Fruit fly (Drosophila melanogaster) whole organism, pupa: ENCODE results near the gene CG3792.

ENCODE experiments used
- CG10348 ChIP-seq: fragments of 200-800 bp; sonication (Bioruptor generic); IDR thresholded peaks from 2 replicates; pipeline ENCODE4 v1.3.6; 2022; ENCODE audit warnings: missing biosample characterization, missing genetic modification characterization
- CG12605 ChIP-seq: fragments of 200-800 bp; sonication (Bioruptor generic); IDR thresholded peaks from 2 replicates; pipeline ENCODE4 v1.3.6; 2022; ENCODE audit warnings: missing biosample characterization, missing genetic modification characterization
- CG13204 ChIP-seq: fragments of 200-800 bp; sonication (Bioruptor generic); optimal IDR thresholded peaks from 2 replicates; lab custom pipeline; 2018; ENCODE audit warnings: missing biosample characterization, mild to moderate bottlenecking, missing genetic modification characterization, moderate library complexity
- CG14655 ChIP-seq: fragments of 200-800 bp; sonication (Bioruptor generic); optimal IDR thresholded peaks from 3 replicates; lab custom pipeline; 2017; ENCODE audit warnings: mild to moderate bottlenecking, missing biosample characterization, missing genetic modification reagents, missing genetic modification characterization
- CG15710 ChIP-seq: fragments of 200-800 bp; sonication (Bioruptor generic); optimal IDR thresholded peaks from 2 replicates; lab custom pipeline; 2018; ENCODE audit warnings: missing biosample characterization, mild to moderate bottlenecking, missing genetic modification characterization, moderate library complexity
- CG17806 ChIP-seq: fragments of 200-800 bp; sonication (Bioruptor generic); optimal IDR thresholded peaks from 2 replicates; lab custom pipeline; 2018; ENCODE audit warnings: missing biosample characterization, mild to moderate bottlenecking, missing genetic modification characterization, moderate library complexity
- CG32121 ChIP-seq: fragments of 200-800 bp; sonication (Bioruptor generic); IDR thresholded peaks from 2 replicates; pipeline ENCODE4 v1.3.6; 2022; ENCODE audit warnings: missing biosample characterization, missing genetic modification characterization
- CG34367 ChIP-seq: fragments of 200-800 bp; sonication (Bioruptor generic); optimal IDR thresholded peaks from 2 replicates; lab custom pipeline; 2018; ENCODE audit warnings: missing biosample characterization, mild to moderate bottlenecking, missing genetic modification characterization
- CG4496 ChIP-seq: fragments of 200-800 bp; sonication (Bioruptor generic); IDR thresholded peaks from 3 replicates; pipeline ENCODE4 v1.3.6; 2022; ENCODE audit warnings: missing biosample characterization, missing genetic modification characterization
- CG8159 ChIP-seq: fragments of 200-800 bp; sonication (Bioruptor generic); optimal IDR thresholded peaks from 3 replicates; lab custom pipeline; 2018; ENCODE audit warnings: missing biosample characterization, mild to moderate bottlenecking, missing genetic modification characterization, moderate library complexity
- CG8301 ChIP-seq: fragments of 200-800 bp; sonication (Bioruptor generic); optimal IDR thresholded peaks from 2 replicates; lab custom pipeline; 2018; ENCODE audit warnings: missing biosample characterization, mild to moderate bottlenecking, missing genetic modification characterization
- CG9948 ChIP-seq: fragments of 200-800 bp; sonication (Bioruptor generic); optimal IDR thresholded peaks from 2 replicates; lab custom pipeline; 2018; ENCODE audit warnings: missing biosample characterization, mild to moderate bottlenecking, missing genetic modification characterization, moderate library complexity
- D1 ChIP-seq: fragments of 200-800 bp; sonication (Bioruptor generic); optimal IDR thresholded peaks from 2 replicates; lab custom pipeline; 2018; ENCODE audit warnings: missing biosample characterization, mild to moderate bottlenecking, missing genetic modification characterization, moderate library complexity
- EcR ChIP-seq: fragments of 200-800 bp; sonication (Bioruptor generic); optimal IDR thresholded peaks from 3 replicates; lab custom pipeline; 2019; ENCODE audit warnings: missing biosample characterization, missing genetic modification characterization, mild to moderate bottlenecking, moderate library complexity, missing genetic modification reagents
- Ets98B ChIP-seq: fragments of 200-800 bp; sonication (Bioruptor generic); IDR thresholded peaks from 2 replicates; pipeline ENCODE4 v1.3.6; 2022; ENCODE audit warnings: missing biosample characterization, missing genetic modification characterization
- Pif1A ChIP-seq: fragments of 200-800 bp; sonication (Bioruptor generic); optimal IDR thresholded peaks from 3 replicates; lab custom pipeline; 2016; ENCODE audit warnings: missing biosample characterization, missing genetic modification characterization
- Pif1B ChIP-seq: fragments of 200-800 bp; sonication (Bioruptor generic); optimal IDR thresholded peaks from 3 replicates; lab custom pipeline; 2016; ENCODE audit warnings: missing biosample characterization, missing genetic modification characterization
- Snoo ChIP-seq: fragments of 200-800 bp; sonication (Bioruptor generic); optimal IDR thresholded peaks from 3 replicates; lab custom pipeline; 2017; ENCODE audit warnings: missing biosample characterization, mild to moderate bottlenecking, missing genetic modification characterization, inconsistent platforms
- fd96Ca ChIP-seq: fragments of 200-800 bp; sonication (Bioruptor generic); IDR thresholded peaks from 3 replicates; pipeline ENCODE4 v1.3.6; 2022; ENCODE audit warnings: missing biosample characterization, missing genetic modification characterization
- gl ChIP-seq: fragments of 200-800 bp; sonication (Bioruptor generic); optimal IDR thresholded peaks from 2 replicates; lab custom pipeline; 2018; ENCODE audit warnings: missing biosample characterization, mild to moderate bottlenecking, missing genetic modification characterization
- rn ChIP-seq: fragments of 200-800 bp; sonication (Bioruptor generic); IDR thresholded peaks from 2 replicates; pipeline ENCODE4 v1.3.6; 2022; ENCODE audit warnings: missing biosample characterization, missing genetic modification characterization

Gene CG3792

DNA sequence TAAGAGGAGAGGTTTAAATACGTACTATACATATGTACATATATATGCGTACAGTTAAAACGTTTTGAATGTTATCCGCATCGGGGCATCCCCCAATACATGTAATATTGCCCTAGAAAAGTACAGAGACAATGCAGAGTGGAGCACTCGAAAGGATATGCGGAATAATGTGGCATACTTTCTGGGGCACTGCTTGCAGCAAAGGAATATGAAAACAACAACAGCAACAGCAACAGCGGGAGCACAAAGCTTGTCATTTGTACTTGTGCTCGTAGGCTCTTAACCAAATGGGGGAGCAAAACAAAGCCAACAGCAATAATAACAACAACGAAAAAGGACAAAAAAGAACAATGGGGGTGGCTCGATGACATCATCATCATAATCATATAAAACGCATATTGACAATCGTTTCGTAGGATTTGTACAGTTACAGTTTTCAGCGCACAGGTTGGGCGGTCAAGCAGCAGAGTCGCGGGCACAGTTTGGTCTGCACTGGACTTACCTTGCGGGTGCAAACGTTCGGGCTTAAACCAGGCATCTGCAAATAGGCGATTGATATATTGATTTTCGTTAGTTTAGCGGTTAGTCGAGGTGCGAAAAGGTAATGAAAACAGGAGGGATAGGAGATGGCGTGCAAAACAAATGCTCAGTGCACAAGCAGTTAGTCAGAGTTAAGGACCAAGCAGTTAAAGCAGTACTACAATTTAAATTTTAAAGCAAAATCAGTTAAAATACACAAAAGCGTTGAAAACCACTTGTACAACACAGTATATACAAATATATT lies 26.8 kb downstream of the CG3792 start:
- no peak for TF ChIP-seq fd96Ca (GFP tag; lab: Robert Waterston, UW)

DNA sequence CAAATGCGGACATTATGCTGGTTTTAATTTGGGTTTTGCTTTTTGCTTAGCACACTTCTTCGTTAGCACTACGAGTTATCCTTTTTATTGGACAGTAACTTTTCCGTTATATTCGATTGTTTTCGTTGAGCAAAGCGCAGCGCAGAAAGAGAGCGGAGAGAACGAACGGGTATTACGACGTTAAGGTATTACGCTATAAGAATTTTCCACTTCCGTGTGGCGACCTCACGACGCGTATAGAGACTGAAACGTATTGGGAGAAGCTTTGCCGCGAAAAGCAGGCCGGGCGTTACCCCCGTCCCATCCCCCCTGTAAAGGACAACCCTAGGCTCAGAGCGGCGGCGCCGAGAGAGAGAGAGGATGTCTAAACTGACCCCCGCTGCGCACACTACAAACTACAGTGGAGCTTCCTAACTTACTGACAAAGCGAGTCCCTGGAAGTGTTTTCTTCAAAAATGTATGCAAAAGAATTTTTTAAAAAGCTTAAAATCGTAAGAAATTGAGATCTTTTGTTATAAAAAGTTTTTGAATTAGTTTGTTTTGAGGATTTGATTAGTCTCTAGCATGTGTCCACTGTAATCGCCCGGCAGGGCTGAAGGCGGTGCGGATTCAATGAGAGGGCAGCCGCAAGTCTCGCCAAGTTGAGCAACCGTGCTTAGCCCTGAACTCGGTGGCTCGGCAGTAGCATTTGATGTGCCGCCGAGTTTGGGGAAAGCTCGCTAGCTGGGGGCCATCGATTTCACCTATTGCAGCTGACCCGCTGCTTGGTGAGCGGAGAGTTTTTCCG lies 27.8 kb downstream of the CG3792 start:
- TF ChIP-seq CG4496 (GFP tag; lab: Robert Waterston, UW): peak; percentile 94
- TF ChIP-seq gl (tag; lab: Kevin White, UChicago): peak; percentile 73
- peak; percentile 38 for TF ChIP-seq EcR (GFP tag; lab: Kevin White, UChicago)
- peak; percentile 86 for TF ChIP-seq Pif1B (GFP tag; lab: Kevin White, UChicago)
- TF ChIP-seq CG32121 (GFP tag; lab: Robert Waterston, UW): peak; percentile 89
- TF ChIP-seq Snoo (tag; lab: Kevin White, UChicago): peak; percentile 70
- TF ChIP-seq Pif1A: peak; percentile 90
- TF ChIP-seq fd96Ca (GFP tag; lab: Robert Waterston, UW): peak; percentile 90
- peak; percentile 69 for TF ChIP-seq CG13204
- peak; percentile 76 for TF ChIP-seq CG10348 (GFP tag; lab: Robert Waterston, UW)
- TF ChIP-seq rn: peak; percentile 61; the same call in 1 of the 2 replicates
- peak; percentile 89 for TF ChIP-seq CG9948
- peak; percentile 41 for TF ChIP-seq D1 (tag; lab: Kevin White, UChicago)
- TF ChIP-seq CG8159 (tag; lab: Kevin White, UChicago): peak; percentile 90
- TF ChIP-seq CG34367: peak; percentile 88
- peak; percentile 90 for TF ChIP-seq CG15710 (tag; lab: Kevin White, UChicago)
- TF ChIP-seq Ets98B: peak; percentile 88
- TF ChIP-seq CG8301: peak; percentile 81
- peak; percentile 91 for TF ChIP-seq CG12605
- TF ChIP-seq CG14655 (GFP tag; lab: Kevin White, UChicago): peak; percentile 83
- TF ChIP-seq CG17806 (tag; lab: Kevin White, UChicago): peak; percentile 89
- TF ChIP-seq, all 21 proteins: peak for 21

DNA sequence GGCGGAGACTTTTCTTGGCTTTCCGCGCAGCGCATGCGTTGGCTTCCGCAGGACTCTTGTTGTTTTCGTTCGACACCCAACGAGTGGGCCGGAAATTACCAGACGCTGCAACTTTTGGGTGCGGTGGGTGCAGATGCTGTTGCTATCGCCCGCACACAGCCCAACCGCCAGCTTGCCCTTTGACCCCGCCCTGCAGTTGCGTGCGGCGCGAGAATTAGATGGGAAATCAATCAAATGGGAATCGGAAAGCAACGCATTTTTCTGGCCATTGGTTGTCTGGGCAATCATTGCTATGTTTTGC lies 28.3 kb downstream of the CG3792 start:
- TF ChIP-seq Ets98B: no peak
- no peak for TF ChIP-seq fd96Ca (GFP tag; lab: Robert Waterston, UW)
- TF ChIP-seq CG4496 (GFP tag; lab: Robert Waterston, UW): no peak
- TF ChIP-seq CG34367: no peak
- no peak for TF ChIP-seq CG14655 (GFP tag; lab: Kevin White, UChicago)
- no peak for TF ChIP-seq CG17806 (tag; lab: Kevin White, UChicago)
- TF ChIP-seq CG9948: no peak
- TF ChIP-seq rn: no peak
- no peak for TF ChIP-seq D1 (tag; lab: Kevin White, UChicago)
- no peak for TF ChIP-seq Pif1B (GFP tag; lab: Kevin White, UChicago)
- TF ChIP-seq CG15710 (tag; lab: Kevin White, UChicago): no peak
- no peak for TF ChIP-seq CG10348 (GFP tag; lab: Robert Waterston, UW)
- no peak for TF ChIP-seq CG8301
- TF ChIP-seq EcR (GFP tag; lab: Kevin White, UChicago): no peak
- no peak for TF ChIP-seq CG13204
- no peak for TF ChIP-seq gl (tag; lab: Kevin White, UChicago)

DNA sequence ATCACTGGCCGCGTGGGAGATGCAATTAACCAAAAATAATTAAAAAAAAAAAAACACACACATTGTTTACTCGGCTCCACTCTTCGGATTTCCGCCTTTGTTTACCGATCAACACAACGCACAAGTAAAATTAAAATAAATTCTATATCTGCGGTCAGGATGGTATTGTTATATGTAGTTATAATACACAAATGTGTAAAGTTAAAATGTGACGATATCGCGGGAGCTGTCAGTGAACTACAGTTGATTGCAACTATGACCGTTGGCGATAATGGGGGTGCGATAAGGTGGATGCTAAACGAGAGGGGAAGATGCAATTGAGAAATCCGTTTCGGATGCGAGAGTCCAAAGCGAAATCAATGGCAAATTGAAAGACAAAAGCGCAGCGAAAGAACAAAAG lies 29.2 kb downstream of the CG3792 start:
- no peak for TF ChIP-seq Pif1A
- TF ChIP-seq CG4496 (GFP tag; lab: Robert Waterston, UW): no peak
- no peak for TF ChIP-seq CG10348 (GFP tag; lab: Robert Waterston, UW)
- TF ChIP-seq EcR (GFP tag; lab: Kevin White, UChicago): peak; percentile 47
- TF ChIP-seq Snoo (tag; lab: Kevin White, UChicago): no peak
- TF ChIP-seq CG13204: no peak

DNA sequence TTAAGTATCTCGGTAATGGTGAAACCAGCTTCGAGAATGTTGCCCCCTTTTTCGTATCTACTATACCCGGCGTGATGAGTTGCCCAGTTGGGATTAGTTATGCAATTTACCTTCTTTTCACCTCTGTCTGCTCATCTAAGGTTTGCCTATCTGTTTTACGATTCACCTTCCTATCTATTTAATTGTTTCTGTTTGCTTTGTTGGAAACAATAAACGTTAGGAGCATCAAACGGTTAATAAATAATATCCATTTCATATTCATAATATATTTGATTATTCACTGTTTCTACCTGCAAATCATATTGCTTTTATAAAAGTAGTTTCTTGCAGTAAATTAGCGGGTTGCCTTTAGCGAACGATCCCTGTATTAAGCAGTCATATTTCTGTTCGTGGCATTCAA lies 30.1 kb downstream of the CG3792 start:
- TF ChIP-seq EcR (GFP tag; lab: Kevin White, UChicago) (peak; percentile 19), CG8159 (tag; lab: Kevin White, UChicago) (peak; percentile 0), CG13204 (no peak), Ets98B (peak; percentile 25; the same call in 1 of the 2 replicates)

DNA sequence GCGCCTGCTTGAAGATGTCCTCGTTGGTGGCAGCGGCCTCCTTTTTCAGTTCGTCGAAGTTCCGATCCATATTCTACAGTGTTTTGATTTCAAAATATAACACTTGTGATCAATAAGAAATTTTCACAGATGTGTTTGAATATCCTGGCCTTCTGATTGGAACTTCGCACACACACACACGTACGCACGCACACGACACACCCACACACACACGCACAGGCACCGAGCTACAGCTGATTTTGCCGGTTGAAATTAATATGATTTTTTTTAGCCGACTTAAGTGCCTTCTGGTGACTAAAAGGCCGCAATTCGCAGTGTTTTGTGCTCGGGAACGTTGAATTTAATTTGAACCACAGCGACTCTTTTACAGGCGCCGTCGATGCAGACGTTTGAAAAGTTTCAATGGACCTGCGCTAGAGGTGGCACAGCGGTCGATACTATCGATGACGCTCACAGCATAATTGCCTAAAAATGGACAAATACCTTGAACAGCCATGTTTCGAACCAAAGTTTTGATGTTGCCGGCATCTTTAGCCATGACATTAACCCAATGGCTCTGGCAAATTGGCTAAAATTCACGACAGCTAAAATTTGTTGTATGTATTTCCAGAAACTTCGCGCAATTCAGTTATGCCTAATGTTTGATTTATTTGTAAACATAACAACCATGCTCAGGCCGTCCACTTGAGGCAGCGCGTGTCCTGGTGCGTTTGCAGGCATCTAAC lies 32.4 kb downstream of the CG3792 start, which contains the start of gene Rtnl1:
Gene Rtnl1 (minus strand): TSS at position 415 of the 725 bp plus-strand sequence.
- TF ChIP-seq CG9948 (no peak), Pif1B (GFP tag; lab: Kevin White, UChicago) (no peak), gl (tag; lab: Kevin White, UChicago) (no peak), CG14655 (GFP tag; lab: Kevin White, UChicago) (no peak), CG13204 (no peak), CG12605 (0 out of 2 replicates have a peak, but pooled peaks have one; percentile 12), D1 (tag; lab: Kevin White, UChicago) (no peak), CG8159 (tag; lab: Kevin White, UChicago) (no peak), Pif1A (no peak), Ets98B (no peak), rn (no peak), CG34367 (no peak), CG8301 (no peak), CG17806 (tag; lab: Kevin White, UChicago) (peak; percentile 11), CG15710 (tag; lab: Kevin White, UChicago) (no peak), CG4496 (GFP tag; lab: Robert Waterston, UW) (peak; percentile 34; the same call in 1 of the 3 replicates), EcR (GFP tag; lab: Kevin White, UChicago) (peak; percentile 44), CG32121 (GFP tag; lab: Robert Waterston, UW) (no peak)
